Fruit fly (Drosophila melanogaster) whole organism: ENCODE measurements around the gene mRpS18C.

Experiments used
- CG8478 ChIP-seq: fragments of >200 bp; optimal IDR thresholded peaks from 2 replicates; lab custom pipeline; 2018; ENCODE audit warnings: inconsistent platforms
- Dll ChIP-seq: fragments of >200 bp; optimal IDR thresholded peaks from 2 replicates; lab custom pipeline; 2017
- EcR ChIP-seq, 2 experiments: fragments of >200 bp; optimal IDR thresholded peaks; 2 replicates each; lab custom pipeline; 2017; ENCODE audit warnings: missing biosample characterization in 2 of 2, missing genetic modification characterization in 2 of 2, missing genetic modification reagents in 2 of 2
- pan ChIP-seq: fragments of >200 bp; optimal IDR thresholded peaks from 2 replicates; lab custom pipeline; 2017
- psq ChIP-seq: fragments of >200 bp; optimal IDR thresholded peaks from 2 replicates; lab custom pipeline; 2017
- usp ChIP-seq: fragments of >200 bp; optimal IDR thresholded peaks from 2 replicates; lab custom pipeline; 2017; ENCODE audit warnings: missing biosample characterization, missing genetic modification characterization, mixed read lengths

Gene mRpS18C

DNA sequence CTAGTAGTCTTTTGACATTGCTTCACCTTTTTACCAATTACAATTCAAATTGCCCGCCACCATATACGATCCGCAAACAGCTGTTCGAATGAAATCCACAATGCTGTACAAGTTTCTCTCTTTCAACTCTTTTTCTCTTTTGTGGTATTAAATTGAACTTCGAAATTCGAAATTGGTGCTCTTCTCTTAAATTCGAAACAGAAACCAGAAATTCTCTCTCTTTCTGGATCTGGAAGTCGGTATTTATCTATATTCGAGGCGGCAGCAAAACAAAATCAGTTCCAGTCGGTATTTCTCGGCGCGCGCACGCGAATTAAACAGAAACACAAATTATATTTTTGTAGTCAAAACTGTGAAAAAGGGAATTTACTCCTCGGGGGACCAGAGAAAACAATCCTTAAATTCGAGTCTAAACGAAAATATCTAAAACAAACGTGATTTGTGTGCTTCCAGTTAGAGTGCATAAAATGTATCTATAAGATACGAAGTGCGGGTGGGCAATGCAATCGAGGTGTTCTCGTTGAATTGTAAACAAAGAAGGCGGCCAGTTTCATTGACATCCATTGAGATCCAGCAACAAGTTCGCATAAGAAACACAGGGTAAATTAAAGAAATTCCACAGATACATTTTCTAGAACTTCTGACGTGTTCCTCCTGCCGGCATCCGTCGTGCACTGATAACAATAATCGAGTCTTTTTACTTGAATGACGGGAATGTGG, 42.2 kb downstream of the mRpS18C start, which contains the start of gene PH4alphaEFB:
Gene PH4alphaEFB (plus strand): TSS at position 276 of the 720 bp plus-strand sequence.
- TF ChIP-seq CG8478 (lab: Kevin White, UChicago) (no peak), usp (GFP tag; lab: Kevin White, UChicago) (no peak), EcR (GFP tag; optimal IDR thresholded peaks at IDR 0.05; lab: Kevin White, UChicago) (no peak), pan (no peak), Dll (lab: Kevin White, UChicago) (no peak), psq (no peak)

DNA sequence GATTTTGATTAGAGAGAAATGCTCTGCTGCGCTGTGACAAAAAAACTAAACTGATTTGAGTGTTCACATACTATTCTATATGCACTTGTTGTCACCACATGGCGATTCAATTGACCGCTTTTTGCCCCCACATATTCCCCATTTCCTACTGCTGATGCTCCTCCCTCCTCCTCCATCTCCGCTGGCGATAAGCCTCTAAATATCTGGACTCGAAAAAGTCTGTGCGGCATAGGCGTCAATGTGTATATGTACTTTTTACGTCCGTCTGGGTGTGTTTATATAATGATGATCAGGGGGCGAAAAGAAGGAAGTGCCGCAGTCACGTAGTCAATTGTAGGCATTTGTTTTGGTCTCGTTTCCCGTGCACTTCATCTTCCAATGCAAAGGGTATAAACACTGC, 42.7 kb downstream of the mRpS18C start:
- TF ChIP-seq CG8478 (lab: Kevin White, UChicago) (no peak), Dll (lab: Kevin White, UChicago) (no peak), EcR (GFP tag; optimal IDR thresholded peaks at IDR 0.05; lab: Kevin White, UChicago) (no peak), usp (GFP tag; lab: Kevin White, UChicago) (no peak), pan (no peak), psq (no peak)

DNA sequence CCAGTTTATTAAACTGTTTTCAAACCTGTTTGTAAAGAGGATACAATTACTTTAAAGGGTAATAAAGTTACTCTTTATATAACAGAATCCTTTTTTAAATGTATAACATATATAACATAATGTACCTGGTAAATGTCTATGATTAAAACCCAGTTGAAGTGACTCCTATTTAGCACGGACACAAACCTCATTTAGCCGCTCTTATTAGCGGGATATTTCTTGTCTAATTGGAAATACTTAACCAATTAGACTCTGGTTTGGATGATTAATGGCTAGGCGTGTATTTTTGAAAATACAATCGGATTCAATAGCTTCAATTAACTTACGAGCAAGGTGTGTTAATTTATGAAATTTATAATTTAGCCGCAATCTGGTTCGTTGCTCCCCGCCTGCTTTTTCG, 43.3 kb downstream of the mRpS18C start:
- TF ChIP-seq psq: no peak
- no peak for TF ChIP-seq EcR (GFP tag; optimal IDR thresholded peaks at IDR 0.05; lab: Kevin White, UChicago)
- TF ChIP-seq usp (GFP tag; lab: Kevin White, UChicago): no peak
- no peak for TF ChIP-seq CG8478 (lab: Kevin White, UChicago)
- no peak for TF ChIP-seq Dll (lab: Kevin White, UChicago)
- no peak for TF ChIP-seq pan

DNA sequence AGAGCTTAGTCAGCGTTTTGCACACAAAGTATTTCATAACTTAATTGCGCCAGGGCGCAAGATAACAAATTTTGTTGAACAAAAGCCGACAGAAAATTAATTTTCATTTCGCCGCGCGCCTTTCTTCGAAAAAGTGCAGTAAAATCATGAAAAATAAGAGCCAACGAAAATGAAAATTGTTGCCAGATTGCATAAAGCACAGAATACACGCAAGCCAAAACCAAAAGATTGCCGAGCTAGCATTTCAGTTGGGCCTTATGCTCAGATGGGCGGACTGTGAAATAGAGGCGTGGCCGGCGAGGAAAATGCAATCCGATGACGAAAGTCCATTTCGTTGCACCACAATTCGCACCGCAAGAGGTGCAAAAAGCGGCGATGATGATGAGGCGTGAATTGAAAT, 46.9 kb downstream of the mRpS18C start:
- TF ChIP-seq psq (no peak), usp (GFP tag; lab: Kevin White, UChicago) (no peak), CG8478 (lab: Kevin White, UChicago) (no peak), Dll (lab: Kevin White, UChicago) (no peak), pan (no peak), EcR (GFP tag; optimal IDR thresholded peaks at IDR 0.05; lab: Kevin White, UChicago) (no peak)

DNA sequence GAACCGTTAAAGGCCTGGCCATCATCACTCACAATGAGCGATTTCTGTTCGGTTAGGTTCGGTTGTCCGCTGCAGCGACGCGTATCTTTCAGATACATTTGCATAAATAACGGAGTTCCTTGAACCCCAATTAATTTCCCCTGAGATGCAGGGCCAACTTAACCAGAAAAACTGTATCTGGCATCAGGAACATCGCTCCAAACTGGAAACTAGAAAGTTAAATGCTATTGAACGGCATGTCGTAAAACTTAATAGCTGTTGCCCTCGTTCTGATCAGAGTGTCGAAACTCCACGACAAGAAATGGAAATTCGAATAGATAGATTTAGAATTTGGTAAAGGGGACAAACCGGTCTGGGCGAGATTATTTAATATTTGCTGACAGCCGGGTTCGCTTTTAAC, 48.6 kb downstream of the mRpS18C start:
- TF ChIP-seq psq (no peak), pan (no peak), EcR (GFP tag; optimal IDR thresholded peaks at IDR 0.05; lab: Kevin White, UChicago) (no peak), usp (GFP tag; lab: Kevin White, UChicago) (no peak), Dll (lab: Kevin White, UChicago) (no peak), CG8478 (lab: Kevin White, UChicago) (no peak)
